Worm (Caenorhabditis elegans) whole organism, early embryonic: ENCODE measurements around the gene aqp-3.

Experiments
- B0310.2 ChIP-seq: sonication (generic microtip); optimal IDR thresholded peaks from 2 replicates; lab custom pipeline; 2016; ENCODE audit warnings: mild to moderate bottlenecking, missing genetic modification characterization, missing compliant biosample characterization
- F13C5.2 ChIP-seq: sonication (generic microtip); optimal IDR thresholded peaks from 2 replicates; lab custom pipeline; 2017; ENCODE audit warnings: mild to moderate bottlenecking, missing genetic modification characterization, inconsistent platforms, missing compliant biosample characterization
- aly-1 ChIP-seq: sonication (generic microtip); optimal IDR thresholded peaks from 2 replicates; lab custom pipeline; 2016; ENCODE audit warnings: missing genetic modification characterization, missing compliant biosample characterization
- ama-1 ChIP-seq: fragments of 150-350 bp; optimal IDR thresholded peaks from 2 replicates; lab custom pipeline; 2014
- ceh-13 ChIP-seq: fragments of 200-800 bp; sonication (Bioruptor generic); optimal IDR thresholded peaks from 2 replicates; lab custom pipeline; 2018; ENCODE audit warnings: mild to moderate bottlenecking, missing genetic modification characterization, missing compliant biosample characterization
- ceh-36 ChIP-seq: sonication (generic microtip); optimal IDR thresholded peaks from 2 replicates; lab custom pipeline; 2016; ENCODE audit warnings: missing genetic modification characterization, inconsistent platforms, missing compliant biosample characterization
- ets-7 ChIP-seq: sonication (generic microtip); optimal IDR thresholded peaks from 2 replicates; lab custom pipeline; 2016; ENCODE audit warnings: missing genotype, missing genetic modification characterization, missing compliant biosample characterization
- flt-1 ChIP-seq: fragments of 200-800 bp; sonication (Bioruptor generic); IDR thresholded peaks from 2 replicates; pipeline ENCODE4 v1.3.6; 2022; ENCODE audit warnings: missing genetic modification characterization, missing compliant biosample characterization
- hmbx-1 ChIP-seq: sonication (generic microtip); optimal IDR thresholded peaks from 2 replicates; lab custom pipeline; 2016; ENCODE audit warnings: mild to moderate bottlenecking, missing genetic modification characterization, missing compliant biosample characterization
- hmg-4 ChIP-seq: fragments of 200-800 bp; sonication (Bioruptor generic); optimal IDR thresholded peaks from 2 replicates; lab custom pipeline; 2018; ENCODE audit warnings: mild to moderate bottlenecking, missing genetic modification characterization, missing compliant biosample characterization
- hnd-1 ChIP-seq: sonication (generic microtip); optimal IDR thresholded peaks from 2 replicates; lab custom pipeline; 2016; ENCODE audit warnings: missing genetic modification characterization, missing compliant biosample characterization
- pes-1 ChIP-seq: fragments of 200-800 bp; sonication (Bioruptor generic); IDR thresholded peaks from 2 replicates; pipeline ENCODE4 v1.3.6; 2022; ENCODE audit warnings: missing genetic modification reagents, missing genetic modification characterization, missing compliant biosample characterization
- scrt-1 ChIP-seq: fragments of 200-800 bp; sonication (Bioruptor generic); IDR thresholded peaks from 2 replicates; pipeline ENCODE4 v1.3.6; 2022; ENCODE audit warnings: missing genetic modification characterization, missing compliant biosample characterization
- sea-1 ChIP-seq: fragments of 200-800 bp; sonication (Bioruptor generic); conservative IDR thresholded peaks from 2 replicates; pipeline ENCODE4 v1.3.6; 2022; ENCODE audit warnings: missing genetic modification characterization, missing compliant biosample characterization
- tbx-11 ChIP-seq: fragments of 200-800 bp; sonication (Bioruptor generic); IDR thresholded peaks from 2 replicates; pipeline ENCODE4 v1.3.6; 2022; ENCODE audit warnings: missing genetic modification characterization, missing compliant biosample characterization
- tbx-37 ChIP-seq: fragments of 200-800 bp; sonication (Bioruptor generic); conservative IDR thresholded peaks from 2 replicates; pipeline ENCODE4 v1.3.6; 2022; ENCODE audit warnings: missing genetic modification reagents, missing genetic modification characterization, missing compliant biosample characterization
- tra-4 ChIP-seq: sonication (generic microtip); optimal IDR thresholded peaks from 2 replicates; lab custom pipeline; 2017; ENCODE audit warnings: missing genetic modification characterization, missing compliant biosample characterization

Gene aqp-3

ce11 chrIV:10979689-10980088 is 13.4 kb upstream of the aqp-3 start:
- TF ChIP-seq hmg-4 (GFP tag; lab: Kevin White, UChicago): no peak
- TF ChIP-seq ets-7 (tag; lab: Kevin White, UChicago): no peak
- no peak for TF ChIP-seq pes-1 (GFP tag; lab: Robert Waterston, UW)

- TF ChIP-seq pes-1 (GFP tag; lab: Robert Waterston, UW): no peak
- TF ChIP-seq hmg-4 (GFP tag; lab: Kevin White, UChicago): no peak
- no peak for TF ChIP-seq aly-1 (tag; lab: Kevin White, UChicago)
Observed at ce11 chrIV:10978641-10979040, 12.4 kb upstream of the aqp-3 start.

DNA sequence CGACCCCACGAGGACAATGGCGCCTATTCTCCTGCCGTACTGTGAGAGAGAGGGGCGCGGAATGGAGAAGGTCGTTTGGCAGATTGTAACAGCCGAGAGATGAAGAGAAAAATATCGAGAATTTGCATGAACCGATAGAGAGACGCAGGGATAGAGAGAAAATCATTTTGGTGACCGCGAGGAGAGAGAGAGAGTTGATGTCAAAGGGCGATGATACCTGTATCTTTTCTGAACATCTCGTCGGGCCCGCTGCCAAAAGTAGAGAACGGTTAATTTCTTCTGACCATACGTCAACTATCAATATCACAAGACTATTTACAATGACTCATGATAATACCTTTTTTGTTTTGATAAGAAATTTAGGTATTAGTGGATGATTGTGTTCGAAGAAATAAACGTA is 9.7 kb upstream of the aqp-3 start:
- no peak for TF ChIP-seq pes-1 (GFP tag; lab: Robert Waterston, UW)
- no peak for TF ChIP-seq tbx-11 (GFP tag; lab: Robert Waterston, UW)
- no peak for TF ChIP-seq F13C5.2 (tag; lab: Kevin White, UChicago)
- no peak for TF ChIP-seq scrt-1
- TF ChIP-seq sea-1 (GFP tag; lab: Robert Waterston, UW): no peak
- TF ChIP-seq aly-1 (tag; lab: Kevin White, UChicago): no peak
- TF ChIP-seq ceh-36 (tag; lab: Kevin White, UChicago): no peak
- TF ChIP-seq tbx-37: no peak
- TF ChIP-seq ets-7 (tag; lab: Kevin White, UChicago): no peak
- no peak for TF ChIP-seq B0310.2 (tag; lab: Kevin White, UChicago)
- no peak for TF ChIP-seq flt-1
- TF ChIP-seq ceh-13 (GFP tag; lab: Kevin White, UChicago): no peak
- no peak for TF ChIP-seq hnd-1 (tag; lab: Kevin White, UChicago)
- TF ChIP-seq hmbx-1 (tag; lab: Kevin White, UChicago): no peak
- TF ChIP-seq hmg-4 (GFP tag; lab: Kevin White, UChicago): no peak
- TF ChIP-seq tra-4: no peak
- TF ChIP-seq ama-1: no peak

- no peak for TF ChIP-seq hnd-1 (tag; lab: Kevin White, UChicago)
- no peak for TF ChIP-seq tbx-11 (GFP tag; lab: Robert Waterston, UW)
- TF ChIP-seq pes-1 (GFP tag; lab: Robert Waterston, UW): no peak
- TF ChIP-seq ets-7 (tag; lab: Kevin White, UChicago): no peak
- no peak for TF ChIP-seq scrt-1
- TF ChIP-seq tra-4: no peak
- TF ChIP-seq ceh-36 (tag; lab: Kevin White, UChicago): no peak
- TF ChIP-seq tbx-37: no peak
Observed at ce11 chrIV:10971636-10972199, 5.5 kb upstream of the aqp-3 start.

ce11 chrIV:10970767-10971166 is 4.5 kb upstream of the aqp-3 start:
- TF ChIP-seq hmbx-1 (tag; lab: Kevin White, UChicago) (no peak), flt-1 (no peak), ama-1 (no peak), hmg-4 (GFP tag; lab: Kevin White, UChicago) (no peak), ceh-13 (GFP tag; lab: Kevin White, UChicago) (no peak), tra-4 (no peak), tbx-37 (no peak), pes-1 (GFP tag; lab: Robert Waterston, UW) (no peak), sea-1 (GFP tag; lab: Robert Waterston, UW) (no peak), F13C5.2 (tag; lab: Kevin White, UChicago) (no peak), B0310.2 (tag; lab: Kevin White, UChicago) (no peak), ets-7 (tag; lab: Kevin White, UChicago) (no peak), scrt-1 (no peak), ceh-36 (tag; lab: Kevin White, UChicago) (no peak), aly-1 (tag; lab: Kevin White, UChicago) (no peak), hnd-1 (tag; lab: Kevin White, UChicago) (no peak), tbx-11 (GFP tag; lab: Robert Waterston, UW) (no peak)

DNA sequence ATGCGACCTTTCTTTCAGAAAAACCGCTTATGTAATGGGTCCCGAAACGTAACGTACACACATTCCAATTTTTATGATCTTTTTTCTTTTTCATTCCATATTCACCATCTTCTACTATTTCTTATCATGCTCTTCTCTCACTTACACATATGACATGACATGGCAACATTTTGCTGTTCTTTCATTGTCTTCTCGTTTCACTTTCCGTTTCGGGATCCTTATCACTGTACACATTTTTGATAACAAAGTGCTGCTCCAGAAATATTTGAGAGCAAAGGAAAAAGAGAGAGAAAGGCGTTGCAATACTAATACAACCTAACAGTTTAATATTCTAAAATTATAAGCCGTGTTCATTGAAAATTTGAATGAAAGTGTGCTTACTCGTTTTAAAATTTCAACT is 4.1 kb upstream of the aqp-3 start:
- TF ChIP-seq ceh-36 (tag; lab: Kevin White, UChicago): no peak
- no peak for TF ChIP-seq tbx-11 (GFP tag; lab: Robert Waterston, UW)
- no peak for TF ChIP-seq pes-1 (GFP tag; lab: Robert Waterston, UW)
- no peak for TF ChIP-seq scrt-1
- TF ChIP-seq hnd-1 (tag; lab: Kevin White, UChicago): no peak
- TF ChIP-seq sea-1 (GFP tag; lab: Robert Waterston, UW): no peak

DNA sequence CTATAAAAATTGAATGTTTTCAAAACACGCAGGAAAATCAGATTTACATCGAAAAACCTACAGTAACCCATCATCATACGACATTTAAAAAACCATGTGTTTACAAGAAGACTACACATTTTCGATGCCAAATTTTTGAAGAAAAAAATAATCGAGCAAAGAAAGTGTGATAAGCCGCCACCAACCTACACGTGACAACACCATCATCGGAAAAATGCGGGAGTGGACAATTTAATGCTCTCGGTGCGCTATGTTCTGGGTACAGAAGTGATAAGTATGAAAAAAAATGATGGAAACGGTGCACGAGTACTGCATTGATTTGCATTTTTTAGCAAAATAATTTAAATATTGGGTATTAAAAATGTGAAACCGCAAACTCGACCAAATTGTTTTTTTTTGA is 1.6 kb downstream of the aqp-3 start:
- TF ChIP-seq hmbx-1 (tag; lab: Kevin White, UChicago) (no peak), hmg-4 (GFP tag; lab: Kevin White, UChicago) (no peak), tbx-11 (GFP tag; lab: Robert Waterston, UW) (no peak), flt-1 (no peak), pes-1 (GFP tag; lab: Robert Waterston, UW) (no peak), ets-7 (tag; lab: Kevin White, UChicago) (no peak), tra-4 (no peak), ceh-13 (GFP tag; lab: Kevin White, UChicago) (no peak), sea-1 (GFP tag; lab: Robert Waterston, UW) (no peak), scrt-1 (no peak), aly-1 (tag; lab: Kevin White, UChicago) (no peak), F13C5.2 (tag; lab: Kevin White, UChicago) (no peak), ceh-36 (tag; lab: Kevin White, UChicago) (no peak), tbx-37 (no peak), ama-1 (no peak), B0310.2 (tag; lab: Kevin White, UChicago) (no peak)

- TF ChIP-seq F13C5.2 (tag; lab: Kevin White, UChicago) (no peak), pes-1 (GFP tag; lab: Robert Waterston, UW) (no peak), hnd-1 (tag; lab: Kevin White, UChicago) (no peak), B0310.2 (tag; lab: Kevin White, UChicago) (no peak), hmg-4 (GFP tag; lab: Kevin White, UChicago) (no peak), hmbx-1 (tag; lab: Kevin White, UChicago) (no peak), ceh-13 (GFP tag; lab: Kevin White, UChicago) (no peak), ceh-36 (tag; lab: Kevin White, UChicago) (no peak), tbx-37 (no peak), flt-1 (no peak), tbx-11 (GFP tag; lab: Robert Waterston, UW) (no peak), scrt-1 (no peak), aly-1 (tag; lab: Kevin White, UChicago) (no peak), sea-1 (GFP tag; lab: Robert Waterston, UW) (no peak), ets-7 (tag; lab: Kevin White, UChicago) (no peak), tra-4 (no peak), ama-1 (no peak)
Observed at ce11 chrIV:10958230-10958588, 8.1 kb downstream of the aqp-3 start, which contains the start of gene sri-19. Gene sri-19, plus strand, starts transcription at chrIV:10958372.
